Fruit fly (Drosophila melanogaster) whole organism, pupa: Measurements from ENCODE around the gene CG32196.
"Not testable (repeated sequence)": the region's sequence is repeated elsewhere in the genome, so short reads cannot be mapped to it uniquely, and the experiment has no call there.

Experiments used
- CG4496 ChIP-seq: fragments of 200-800 bp; sonication (Bioruptor generic); IDR thresholded peaks from 3 replicates; pipeline ENCODE4 v1.3.6; 2022; ENCODE audit warnings: missing biosample characterization, missing genetic modification characterization
- EcR ChIP-seq: fragments of 200-800 bp; sonication (Bioruptor generic); optimal IDR thresholded peaks from 3 replicates; lab custom pipeline; 2019; ENCODE audit warnings: missing biosample characterization, missing genetic modification characterization, mild to moderate bottlenecking, moderate library complexity, missing genetic modification reagents

- not testable (repeated sequence) for TF ChIP-seq EcR (GFP tag; lab: Kevin White, UChicago); CG4496
Observed at dm6 chr3L:18472284-18472683, 11.5 kb upstream of the CG32196 start, which contains the start of gene Met75Ca.
